Worm (Caenorhabditis elegans) whole organism, L4/young adult: Measurements from ENCODE around the gene stdh-3.

Experiments used
- W03F9.2 ChIP-seq: fragments of 150-350 bp; optimal IDR thresholded peaks from 2 replicates; lab custom pipeline; 2014; ENCODE audit warnings: missing biosample characterization, missing genetic modification characterization
- dao-5 ChIP-seq: sonication (generic microtip); optimal IDR thresholded peaks from 2 replicates; lab custom pipeline; 2016; ENCODE audit warnings: missing genotype, missing genetic modification characterization, moderate library complexity, missing compliant biosample characterization
- him-1 ChIP-seq: sonication (generic microtip); optimal IDR thresholded peaks from 2 replicates; lab custom pipeline; 2016; ENCODE audit warnings: missing genotype, missing genetic modification reagents, missing genetic modification characterization, missing compliant biosample characterization

DNA sequence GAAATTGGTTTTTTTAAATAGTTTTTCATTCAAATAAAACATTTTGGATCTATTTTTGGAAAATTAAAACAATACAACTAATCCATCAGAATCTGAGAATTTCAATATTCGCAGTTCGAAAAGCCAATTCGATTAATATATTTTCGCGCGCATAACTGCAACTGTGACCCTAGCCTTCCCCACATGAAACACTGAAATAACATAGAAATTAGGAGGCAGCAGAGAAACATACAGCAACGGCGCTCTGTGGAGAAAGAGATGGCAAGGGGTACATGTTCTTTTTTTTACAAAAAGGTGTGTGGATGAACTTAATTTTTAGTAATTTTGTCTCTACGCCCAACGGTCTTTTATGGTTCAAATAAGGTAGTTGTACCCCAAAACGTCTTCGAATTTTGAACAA, 24.2 kb upstream of the stdh-3 start:
- TF ChIP-seq W03F9.2 (tag; lab: Kevin White, UChicago) = no peak
- no peak for TF ChIP-seq him-1 (tag; lab: Kevin White, UChicago)
- no peak for TF ChIP-seq dao-5 (tag; lab: Kevin White, UChicago)
